Worm (Caenorhabditis elegans): ENCODE results near the gene R04A9.7.

ce11 chrX:433747-434146 is 39.1 kb upstream of the R04A9.7 start, which contains the start of gene dve-1:
- TF ChIP-seq F57C9.4 (tag; optimal IDR thresholded peaks at IDR 0.05) (no peak), pha-4 (tag; optimal IDR thresholded peaks at IDR 0.05) (no peak), zfh-2 (GFP tag; conservative IDR thresholded peaks at IDR 0.05) (no peak), chd-7 (tag; optimal IDR thresholded peaks at IDR 0.05) (no peak), madf-10 (tag; optimal IDR thresholded peaks at IDR 0.05) (no peak)
